Fruit fly (Drosophila melanogaster): Measurements from ENCODE around the gene Rbp4.

DNA sequence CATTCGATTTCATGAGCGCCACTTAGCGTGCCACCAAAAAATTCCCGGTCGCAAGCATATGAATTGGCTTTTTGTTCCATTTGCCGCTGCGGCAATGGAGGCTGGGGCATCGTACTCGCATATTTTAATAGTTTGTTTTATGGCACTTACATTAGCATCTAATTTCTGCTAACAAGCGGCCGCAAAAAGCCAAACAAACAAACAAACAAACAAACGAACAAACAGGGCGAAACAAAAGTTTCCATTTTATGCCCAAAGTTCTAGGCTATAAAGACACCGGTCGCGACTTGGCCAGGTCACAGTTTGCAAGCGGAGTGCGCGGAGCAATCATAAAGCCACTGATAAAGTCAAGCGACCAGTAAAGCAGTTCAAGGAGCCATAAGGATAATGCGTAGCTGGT lies 40.6 kb downstream of the Rbp4 start, which contains the start of gene CG9269:
- TF ChIP-seq CTCF (optimal IDR thresholded peaks at IDR 0.05), result no peak
- no peak for TF ChIP-seq CG8478 (optimal IDR thresholded peaks at IDR 0.05)

All from S2 (cell line).